Fruit fly (Drosophila melanogaster): ENCODE results near the gene numb.

numb gene

dm6 chr2L:9440640-9441039 is 3.4 kb downstream of the numb start, which contains the start of gene CG33723:
CG33723 (minus strand) TSS chr2L:9440740.
- TF ChIP-seq OdsH (GFP tag; optimal IDR thresholded peaks at IDR 0.05) (no peak), lola (GFP tag; optimal IDR thresholded peaks at IDR 0.05) (no peak), Myc (optimal IDR thresholded peaks at IDR 0.05) (no peak), Hnf4 (GFP tag; optimal IDR thresholded peaks at IDR 0.05) (no peak), CG9705 (GFP tag; optimal IDR thresholded peaks at IDR 0.05) (no peak), dmrt93B (GFP tag; optimal IDR thresholded peaks at IDR 0.05) (no peak)

dm6 chr2L:9442795-9443287 is 5.6 kb downstream of the numb start:
- TF ChIP-seq OdsH (GFP tag; optimal IDR thresholded peaks at IDR 0.05) = no peak
- no peak for TF ChIP-seq Rel (GFP tag; optimal IDR thresholded peaks at IDR 0.05)
- peak; percentile 38 for TF ChIP-seq Rel (tag; optimal IDR thresholded peaks at IDR 0.05)

dm6 chr2L:9445753-9446152 is 8.5 kb downstream of the numb start:
- TF ChIP-seq Abd-B (GFP tag; optimal IDR thresholded peaks at IDR 0.05) (no peak), dl (GFP tag; optimal IDR thresholded peaks at IDR 0.05; ENCODE audit: insufficient read depth in 1 of 2, partially characterized antibody in 2 of 2) (no peak), HLH106 (tag; optimal IDR thresholded peaks at IDR 0.05) (no peak), dsf (GFP tag; optimal IDR thresholded peaks at IDR 0.05; ENCODE audit: borderline replicate concordance) (no peak), pan (optimal IDR thresholded peaks at IDR 0.05) (no peak), Hnf4 (GFP tag; optimal IDR thresholded peaks at IDR 0.05) (no peak), GATAd (GFP tag; optimal IDR thresholded peaks at IDR 0.05) (no peak), Dfd (GFP tag; optimal IDR thresholded peaks at IDR 0.05) (no peak), Dif (GFP tag; optimal IDR thresholded peaks at IDR 0.05; ENCODE audit: partially characterized antibody) (no peak), rgr (GFP tag; optimal IDR thresholded peaks at IDR 0.05) (no peak), N (GFP tag; optimal IDR thresholded peaks at IDR 0.05) (no peak), h (GFP tag; optimal IDR thresholded peaks at IDR 0.05) (no peak), jim (GFP tag; optimal IDR thresholded peaks at IDR 0.05) (no peak), Hr78 (GFP tag; optimal IDR thresholded peaks at IDR 0.05) (no peak), Vsx2 (GFP tag; optimal IDR thresholded peaks at IDR 0.05; ENCODE audit: partially characterized antibody) (no peak), Hr83 (GFP tag; optimal IDR thresholded peaks at IDR 0.05; ENCODE audit: poor library complexity, severe bottlenecking) (no peak), CG32264 (GFP tag; optimal IDR thresholded peaks at IDR 0.05) (no peak), usp (GFP tag; optimal IDR thresholded peaks at IDR 0.05) (no peak), psq (GFP tag; optimal IDR thresholded peaks at IDR 0.05) (no peak)

dm6 chr2L:9446398-9446945 is 9.2 kb downstream of the numb start:
- TF ChIP-seq h (GFP tag; optimal IDR thresholded peaks at IDR 0.05) (no peak), dmrt93B (GFP tag; optimal IDR thresholded peaks at IDR 0.05) (no peak), sage (GFP tag; optimal IDR thresholded peaks at IDR 0.05) (no peak), woc (GFP tag; optimal IDR thresholded peaks at IDR 0.05) (no peak), sv (GFP tag; optimal IDR thresholded peaks at IDR 0.05) (no peak), pan (optimal IDR thresholded peaks at IDR 0.05) (no peak), Hr83 (GFP tag; optimal IDR thresholded peaks at IDR 0.05; ENCODE audit: poor library complexity, severe bottlenecking) (no peak), Dif (GFP tag; optimal IDR thresholded peaks at IDR 0.05; ENCODE audit: partially characterized antibody) (no peak), tai (GFP tag; optimal IDR thresholded peaks at IDR 0.05) (no peak), Myc (optimal IDR thresholded peaks at IDR 0.05) (no peak)

dm6 chr2L:9447816-9448215 is 10.5 kb downstream of the numb start:
- TF ChIP-seq dl (GFP tag; optimal IDR thresholded peaks at IDR 0.05; ENCODE audit: insufficient read depth in 1 of 2, partially characterized antibody in 2 of 2) (no peak), Hr78 (GFP tag; optimal IDR thresholded peaks at IDR 0.05) (no peak), dmrt93B (GFP tag; optimal IDR thresholded peaks at IDR 0.05) (no peak), Abd-B (GFP tag; optimal IDR thresholded peaks at IDR 0.05) (no peak), Hr83 (GFP tag; optimal IDR thresholded peaks at IDR 0.05; ENCODE audit: poor library complexity, severe bottlenecking) (no peak), Hnf4 (GFP tag; optimal IDR thresholded peaks at IDR 0.05) (peak; percentile 8), CG32264 (GFP tag; optimal IDR thresholded peaks at IDR 0.05) (no peak), jim (GFP tag; optimal IDR thresholded peaks at IDR 0.05) (no peak), tai (GFP tag; optimal IDR thresholded peaks at IDR 0.05) (no peak), OdsH (GFP tag; optimal IDR thresholded peaks at IDR 0.05) (peak; percentile 19), brk (GFP tag; optimal IDR thresholded peaks at IDR 0.05) (no peak), lola (GFP tag; optimal IDR thresholded peaks at IDR 0.05) (no peak), fru (GFP tag; optimal IDR thresholded peaks at IDR 0.05) (peak; percentile 40), dsf (GFP tag; optimal IDR thresholded peaks at IDR 0.05; ENCODE audit: borderline replicate concordance) (no peak), GATAd (GFP tag; optimal IDR thresholded peaks at IDR 0.05) (no peak), Mio (GFP tag; optimal IDR thresholded peaks at IDR 0.05) (no peak), CG9705 (GFP tag; optimal IDR thresholded peaks at IDR 0.05) (no peak), psq (GFP tag; optimal IDR thresholded peaks at IDR 0.05) (peak; percentile 12), rgr (GFP tag; optimal IDR thresholded peaks at IDR 0.05) (peak; percentile 59), HLH106 (tag; optimal IDR thresholded peaks at IDR 0.05) (peak; percentile 2), Dfd (GFP tag; optimal IDR thresholded peaks at IDR 0.05) (no peak), h (GFP tag; optimal IDR thresholded peaks at IDR 0.05) (peak; percentile 55), Jra (GFP tag; optimal IDR thresholded peaks at IDR 0.05) (no peak), woc (GFP tag; optimal IDR thresholded peaks at IDR 0.05) (peak; percentile 13), ey (GFP tag; optimal IDR thresholded peaks at IDR 0.05) (peak; percentile 39), br (GFP tag; optimal IDR thresholded peaks at IDR 0.05) (peak; percentile 13), sv (GFP tag; optimal IDR thresholded peaks at IDR 0.05) (no peak), sage (GFP tag; optimal IDR thresholded peaks at IDR 0.05) (no peak), Sp1 (GFP tag; optimal IDR thresholded peaks at IDR 0.05) (peak; percentile 41), N (GFP tag; optimal IDR thresholded peaks at IDR 0.05) (no peak), foxo (GFP tag; optimal IDR thresholded peaks at IDR 0.05) (peak in 1 of 2 experiments; percentile 36)
